Fruit fly (Drosophila melanogaster) whole organism, embryonic: Measurements from ENCODE around the gene CG42538.

ENCODE experiments used
- Adf1 ChIP-seq: fragments of 200-800 bp; sonication (Bioruptor generic); IDR thresholded peaks from 2 replicates; pipeline ENCODE4 v1.3.6; 2022; ENCODE audit warnings: missing biosample characterization, missing genetic modification characterization
- Atf3 ChIP-seq: fragments of 200-800 bp; sonication (Bioruptor generic); optimal IDR thresholded peaks from 3 replicates; lab custom pipeline; 2016; ENCODE audit warnings: missing biosample characterization, missing genetic modification characterization
- Atf6 ChIP-seq: fragments of 200-800 bp; sonication (Bioruptor generic); IDR thresholded peaks from 2 replicates; pipeline ENCODE4 v1.3.6; 2022; ENCODE audit warnings: missing biosample characterization, missing genetic modification characterization
- CG13424 ChIP-seq: fragments of 200-800 bp; sonication (Bioruptor generic); optimal IDR thresholded peaks from 2 replicates; lab custom pipeline; 2019; ENCODE audit warnings: missing biosample characterization, mild to moderate bottlenecking, missing genetic modification characterization, moderate library complexity
- CG13894 ChIP-seq: fragments of 200-800 bp; sonication (Bioruptor generic); optimal IDR thresholded peaks from 3 replicates; lab custom pipeline; 2018; ENCODE audit warnings: missing biosample characterization, mild to moderate bottlenecking, missing genetic modification characterization, moderate library complexity
- CG15011 ChIP-seq: fragments of 200-800 bp; sonication (Bioruptor generic); optimal IDR thresholded peaks from 3 replicates; lab custom pipeline; 2018; ENCODE audit warnings: missing biosample characterization, mild to moderate bottlenecking, missing genetic modification characterization
- CG17912 ChIP-seq: fragments of 200-800 bp; sonication (Bioruptor generic); optimal IDR thresholded peaks from 2 replicates; lab custom pipeline; 2018; ENCODE audit warnings: missing biosample characterization, mild to moderate bottlenecking, missing genetic modification characterization
- CG3163 ChIP-seq: fragments of 200-800 bp; sonication (Bioruptor generic); optimal IDR thresholded peaks from 3 replicates; lab custom pipeline; 2016; ENCODE audit warnings: missing biosample characterization, missing genetic modification characterization
- CG6654 ChIP-seq: fragments of 200-800 bp; sonication (Bioruptor generic); optimal IDR thresholded peaks from 2 replicates; lab custom pipeline; 2017; ENCODE audit warnings: missing biosample characterization, mild to moderate bottlenecking, missing genetic modification characterization
- CG7271 ChIP-seq: fragments of 200-800 bp; sonication (Bioruptor generic); optimal IDR thresholded peaks from 2 replicates; lab custom pipeline; 2018; ENCODE audit warnings: missing biosample characterization, mild to moderate bottlenecking, missing genetic modification characterization, moderate library complexity
- CG7786 ChIP-seq: fragments of 200-800 bp; sonication (Bioruptor generic); optimal IDR thresholded peaks from 2 replicates; lab custom pipeline; 2016; ENCODE audit warnings: missing biosample characterization, missing genetic modification characterization
- CG7839 ChIP-seq: fragments of 200-800 bp; sonication (Bioruptor generic); optimal IDR thresholded peaks from 3 replicates; lab custom pipeline; 2018; ENCODE audit warnings: missing biosample characterization, mild to moderate bottlenecking, missing genetic modification characterization, moderate library complexity
- CG9797 ChIP-seq: fragments of 200-800 bp; sonication (Bioruptor generic); optimal IDR thresholded peaks from 3 replicates; lab custom pipeline; 2018; ENCODE audit warnings: missing biosample characterization, mild to moderate bottlenecking, missing genetic modification characterization
- CTCF ChIP-seq: fragments of 200-800 bp; sonication (Bioruptor generic); optimal IDR thresholded peaks from 2 replicates; lab custom pipeline; 2017; ENCODE audit warnings: missing biosample characterization, mild to moderate bottlenecking, missing genetic modification characterization, moderate library complexity
- CoRest ChIP-seq: fragments of 200-800 bp; sonication (Bioruptor generic); optimal IDR thresholded peaks from 3 replicates; lab custom pipeline; 2018; ENCODE audit warnings: missing biosample characterization, mild to moderate bottlenecking, missing genetic modification characterization, moderate library complexity
- Dad ChIP-seq: fragments of 200-800 bp; sonication (Bioruptor generic); optimal IDR thresholded peaks from 3 replicates; lab custom pipeline; 2016; ENCODE audit warnings: missing biosample characterization, missing genetic modification characterization
- Deaf1 ChIP-seq: fragments of 200-800 bp; optimal IDR thresholded peaks from 3 replicates; lab custom pipeline; 2019; ENCODE audit warnings: missing biosample characterization, mild to moderate bottlenecking, missing genetic modification characterization, moderate library complexity
- Doc3 ChIP-seq: fragments of 200-800 bp; sonication (Bioruptor generic); IDR thresholded peaks from 3 replicates; pipeline ENCODE4 v1.3.6; 2022; ENCODE audit warnings: missing biosample characterization, missing genetic modification characterization; ENCODE audit not compliant: partially characterized antibody
- Elba2 ChIP-seq: fragments of 200-800 bp; sonication (Bioruptor generic); optimal IDR thresholded peaks from 3 replicates; lab custom pipeline; 2016; ENCODE audit warnings: missing biosample characterization, missing genetic modification characterization
- Fer3 ChIP-seq: fragments of 200-800 bp; sonication (Bioruptor generic); optimal IDR thresholded peaks from 2 replicates; lab custom pipeline; 2018; ENCODE audit warnings: missing biosample characterization, mild to moderate bottlenecking, missing genetic modification characterization, moderate library complexity
- Gug ChIP-seq: fragments of 200-800 bp; sonication (Bioruptor generic); IDR thresholded peaks from 4 replicates; pipeline ENCODE4 v1.3.6; 2022; ENCODE audit warnings: missing biosample characterization, missing genetic modification characterization
- Jarid2 ChIP-seq: fragments of 200-800 bp; sonication (Bioruptor generic); optimal IDR thresholded peaks from 3 replicates; lab custom pipeline; 2017; ENCODE audit warnings: mild to moderate bottlenecking, missing biosample characterization, missing genetic modification reagents, missing genetic modification characterization
- Mad ChIP-seq: fragments of 200-800 bp; sonication (Bioruptor generic); optimal IDR thresholded peaks from 2 replicates; lab custom pipeline; 2016; ENCODE audit warnings: missing biosample characterization, missing genetic modification characterization
- Neu2 ChIP-seq: fragments of 200-800 bp; sonication (Bioruptor generic); optimal IDR thresholded peaks from 3 replicates; lab custom pipeline; 2016; ENCODE audit warnings: missing biosample characterization, missing genetic modification characterization, borderline replicate concordance
- Nf-YB ChIP-seq: fragments of 200-800 bp; sonication (Bioruptor generic); optimal IDR thresholded peaks from 3 replicates; lab custom pipeline; 2019; ENCODE audit warnings: missing biosample characterization, mild to moderate bottlenecking, missing genetic modification characterization, moderate library complexity
- Opbp ChIP-seq: fragments of 200-800 bp; sonication (Bioruptor generic); IDR thresholded peaks from 3 replicates; pipeline ENCODE4 v1.3.6; 2022; ENCODE audit warnings: missing biosample characterization, missing genetic modification characterization; ENCODE audit not compliant: partially characterized antibody
- Pdp1 ChIP-seq, 2 experiments: fragments of 200-800 bp; sonication (Bioruptor generic); optimal IDR thresholded peaks; 3 replicates each; lab custom pipeline; 2016; ENCODE audit warnings: missing biosample characterization in 2 of 2, missing genetic modification characterization in 2 of 2, mild to moderate bottlenecking in 1 of 2, moderate library complexity in 1 of 2
- Ravus ChIP-seq: fragments of 200-800 bp; sonication (Bioruptor generic); IDR thresholded peaks from 2 replicates; pipeline ENCODE4 v1.3.6; 2022; ENCODE audit warnings: missing biosample characterization, missing genetic modification characterization
- Sox102F ChIP-seq: fragments of 200-800 bp; sonication (Bioruptor generic); optimal IDR thresholded peaks from 2 replicates; lab custom pipeline; 2018; ENCODE audit warnings: missing biosample characterization, mild to moderate bottlenecking, missing genetic modification characterization, moderate library complexity
- Stat92E ChIP-seq, 3 experiments: fragments of >200 bp in 2 of 3; fragments of 200-800 bp in 1 of 3; sonication (Bioruptor generic) in 1 of 3; optimal IDR thresholded peaks; 2 replicates each; lab custom pipeline; 2017 to 2019; ENCODE audit warnings: missing biosample characterization in 3 of 3, missing genetic modification characterization in 3 of 3, mild to moderate bottlenecking in 1 of 3, moderate library complexity in 1 of 3
- Tbp ChIP-seq: fragments of >200 bp; optimal IDR thresholded peaks from 2 replicates; lab custom pipeline; 2018; ENCODE audit warnings: missing biosample characterization, missing genetic modification characterization
- Vsx1 ChIP-seq: fragments of 200-800 bp; sonication (Bioruptor generic); optimal IDR thresholded peaks from 2 replicates; lab custom pipeline; 2017; ENCODE audit warnings: missing biosample characterization, mild to moderate bottlenecking, missing genetic modification characterization, missing genetic modification reagents
- ash1 ChIP-seq: fragments of 200-800 bp; sonication (Bioruptor generic); optimal IDR thresholded peaks from 2 replicates; lab custom pipeline; 2018; ENCODE audit warnings: missing biosample characterization, mild to moderate bottlenecking, missing genetic modification characterization
- cg ChIP-seq: fragments of 200-800 bp; sonication (Bioruptor generic); optimal IDR thresholded peaks from 3 replicates; lab custom pipeline; 2019; ENCODE audit warnings: missing biosample characterization, mild to moderate bottlenecking, missing genetic modification characterization, moderate library complexity
- dmrt11E ChIP-seq: fragments of 200-800 bp; sonication (Bioruptor generic); optimal IDR thresholded peaks from 3 replicates; lab custom pipeline; 2018; ENCODE audit warnings: missing biosample characterization, mild to moderate bottlenecking, missing genetic modification characterization, moderate library complexity
- dmrt99B ChIP-seq: fragments of 200-800 bp; sonication (Bioruptor generic); optimal IDR thresholded peaks from 2 replicates; lab custom pipeline; 2018; ENCODE audit warnings: missing biosample characterization, mild to moderate bottlenecking, missing genetic modification characterization, moderate library complexity
- en ChIP-seq: fragments of 200-800 bp; sonication (Bioruptor generic); optimal IDR thresholded peaks from 2 replicates; lab custom pipeline; 2016; ENCODE audit warnings: missing biosample characterization, missing genetic modification characterization
- ftz-f1 ChIP-seq: fragments of 200-800 bp; sonication (Bioruptor generic); optimal IDR thresholded peaks from 2 replicates; lab custom pipeline; 2016; ENCODE audit warnings: missing biosample characterization, missing genetic modification characterization
- ken ChIP-seq: fragments of 200-800 bp; sonication (Bioruptor generic); IDR thresholded peaks from 3 replicates; pipeline ENCODE4 v1.3.6; 2022; ENCODE audit warnings: missing biosample characterization, missing genetic modification characterization
- kni ChIP-seq: fragments of 200-800 bp; sonication (Bioruptor generic); optimal IDR thresholded peaks from 3 replicates; lab custom pipeline; 2017; ENCODE audit warnings: mild to moderate bottlenecking, missing biosample characterization, missing genetic modification reagents, missing genetic modification characterization
- lola ChIP-seq, 3 experiments: fragments of >200 bp in 2 of 3; fragments of 200-800 bp in 1 of 3; sonication (Bioruptor generic) in 1 of 3; optimal IDR thresholded peaks; 2 replicates each; lab custom pipeline; 2017 to 2019; ENCODE audit warnings: missing biosample characterization in 3 of 3, missing genetic modification characterization in 3 of 3, mild to moderate bottlenecking in 1 of 3, moderate library complexity in 1 of 3
- oc ChIP-seq: fragments of 200-800 bp; sonication (Bioruptor generic); optimal IDR thresholded peaks from 2 replicates; lab custom pipeline; 2018; ENCODE audit warnings: missing biosample characterization, mild to moderate bottlenecking, missing genetic modification characterization, moderate library complexity
- prd ChIP-seq, 3 experiments: fragments of >200 bp in 2 of 3; fragments of 200-800 bp in 1 of 3; sonication (Bioruptor generic) in 1 of 3; optimal IDR thresholded peaks in 2 of 3; IDR thresholded peaks in 1 of 3; 2 replicates in 2 of 3; 3 replicates in 1 of 3; pipeline versions ENCODE4 v1.3.6 to Lab custom; 2017 to 2022; ENCODE audit warnings: missing biosample characterization in 1 of 3, missing genetic modification characterization in 1 of 3
- scrt ChIP-seq: fragments of 200-800 bp; sonication (Bioruptor generic); optimal IDR thresholded peaks from 2 replicates; lab custom pipeline; 2018; ENCODE audit warnings: missing biosample characterization, mild to moderate bottlenecking, missing genetic modification characterization, moderate library complexity
- sd ChIP-seq: fragments of 200-800 bp; sonication (Bioruptor generic); optimal IDR thresholded peaks from 3 replicates; lab custom pipeline; 2018; ENCODE audit warnings: missing biosample characterization, mild to moderate bottlenecking, missing genetic modification characterization, moderate library complexity
- slou ChIP-seq: fragments of 200-800 bp; sonication (Bioruptor generic); optimal IDR thresholded peaks from 3 replicates; lab custom pipeline; 2016; ENCODE audit warnings: missing biosample characterization, missing genetic modification characterization
- sob ChIP-seq: fragments of 200-800 bp; sonication (Bioruptor generic); IDR thresholded peaks from 2 replicates; pipeline ENCODE4 v1.3.6; 2022; ENCODE audit warnings: missing biosample characterization, missing genetic modification characterization
- wdn ChIP-seq: fragments of 200-800 bp; sonication (Bioruptor generic); IDR thresholded peaks from 2 replicates; pipeline ENCODE4 v1.3.6; 2022; ENCODE audit warnings: missing biosample characterization, missing genetic modification characterization
- wor ChIP-seq: fragments of 200-800 bp; sonication (Bioruptor generic); IDR thresholded peaks from 2 replicates; pipeline ENCODE4 v1.3.6; 2022; ENCODE audit warnings: missing biosample characterization, missing genetic modification characterization

The CG42538 gene

dm6 chr3L:15988039-15988546, 46.2 kb upstream of the CG42538 start, which contains the start of gene Hip14 (continued):
- TF ChIP-seq CG6654 (GFP tag; lab: Kevin White, UChicago) (no peak), Elba2 (GFP tag; lab: Kevin White, UChicago) (peak; percentile 7), Atf6 (GFP tag; lab: Robert Waterston, UW) (no peak), wor (GFP tag; lab: Robert Waterston, UW) (no peak), kni (GFP tag; lab: Kevin White, UChicago) (no peak), Atf3 (GFP tag; lab: Kevin White, UChicago) (no peak), Nf-YB (GFP tag; lab: Kevin White, UChicago) (no peak), Fer3 (no peak), Neu2 (GFP tag; lab: Kevin White, UChicago) (no peak), prd (optimal IDR thresholded peaks at IDR 0.05; lab: Kevin White, UChicago) (no peak), prd (GFP tag; IDR thresholded peaks at IDR 0.05; lab: Robert Waterston, UW) (0 out of 3 replicates have a peak, but pooled peaks have one; percentile 17), dmrt99B (tag; lab: Kevin White, UChicago) (no peak), CG3163 (no peak), wdn (GFP tag; lab: Robert Waterston, UW) (no peak), ken (GFP tag; lab: Robert Waterston, UW) (no peak), CG13894 (tag; lab: Kevin White, UChicago) (no peak), scrt (GFP tag; lab: Kevin White, UChicago) (no peak), CG15011 (GFP tag; lab: Kevin White, UChicago) (no peak), CG7786 (GFP tag; lab: Kevin White, UChicago) (no peak), sob (GFP tag; lab: Robert Waterston, UW) (peak; percentile 28; the same call in 1 of the 2 replicates), CG7839 (tag; lab: Kevin White, UChicago) (no peak), Deaf1 (tag; lab: Kevin White, UChicago) (no peak), Vsx1 (GFP tag; lab: Kevin White, UChicago) (no peak), Jarid2 (no peak), lola (GFP tag; optimal IDR thresholded peaks at IDR 0.05; lab: Kevin White, UChicago) (peak in 1 of 3 experiments; percentile 25), en (GFP tag; lab: Kevin White, UChicago) (no peak), Dad (GFP tag; lab: Kevin White, UChicago) (no peak), oc (tag; lab: Kevin White, UChicago) (no peak), CG13424 (tag; lab: Kevin White, UChicago) (peak; percentile 28), Opbp (GFP tag; lab: Robert Waterston, UW) (no peak; the same call in 2 of the 3 replicates), Mad (GFP tag; lab: Kevin White, UChicago) (no peak), CG17912 (GFP tag; lab: Kevin White, UChicago) (no peak), Pdp1 (GFP tag; optimal IDR thresholded peaks at IDR 0.05; lab: Kevin White, UChicago) (peak in 1 of 2 experiments; percentile 49), Gug (GFP tag; lab: Robert Waterston, UW) (no peak), slou (GFP tag; lab: Kevin White, UChicago) (no peak), Ravus (GFP tag; lab: Robert Waterston, UW) (no peak), Stat92E (GFP tag; optimal IDR thresholded peaks at IDR 0.05; lab: Kevin White, UChicago) (peak in 1 of 3 experiments; percentile 62), sd (tag; lab: Kevin White, UChicago) (peak; percentile 86), Doc3 (GFP tag; lab: Robert Waterston, UW) (peak; percentile 41; the same call in 1 of the 3 replicates), ftz-f1 (GFP tag; lab: Kevin White, UChicago) (peak; percentile 20), CG7271 (tag; lab: Kevin White, UChicago) (no peak), dmrt11E (tag; lab: Kevin White, UChicago) (no peak), CoRest (tag; lab: Kevin White, UChicago) (no peak), Tbp (GFP tag; lab: Kevin White, UChicago) (no peak), CG9797 (GFP tag; lab: Kevin White, UChicago) (peak; percentile 54), ash1 (GFP tag; lab: Kevin White, UChicago) (no peak), cg (GFP tag; lab: Kevin White, UChicago) (no peak), CTCF (peak; percentile 18), Adf1 (peak; percentile 16; the same call in 1 of the 2 replicates), Sox102F (GFP tag; lab: Kevin White, UChicago) (no peak)
